Worm (Caenorhabditis elegans): Measurements from ENCODE around the gene str-61.
A peak's percentile ranks its signal among the peaks of the same experiment; 100 is the strongest.

The str-61 gene

ce11 chrV:16628991-16629390, 42.1 kb downstream of the str-61 start, which contains the start of gene W06G6.2:
Gene W06G6.2, plus strand, starts transcription at chrV:16629291.
- TF ChIP-seq nhr-20 (tag; optimal IDR thresholded peaks at IDR 0.05) (no peak), nhr-71 (tag; optimal IDR thresholded peaks at IDR 0.05) (no peak), ztf-4 (tag; optimal IDR thresholded peaks at IDR 0.05) (no peak), zag-1 (tag; optimal IDR thresholded peaks at IDR 0.05) (no peak), unc-130 (tag; optimal IDR thresholded peaks at IDR 0.05) (no peak), lir-3 (tag; optimal IDR thresholded peaks at IDR 0.05; ENCODE audit: poor library complexity) (no peak), hpl-2 (GFP tag; optimal IDR thresholded peaks at IDR 0.05) (no peak)

- TF ChIP-seq tlp-1 (tag; optimal IDR thresholded peaks at IDR 0.05) (peak; percentile 3), irx-1 (tag; optimal IDR thresholded peaks at IDR 0.05) (no peak), elt-2 (tag; optimal IDR thresholded peaks at IDR 0.05) (peak; percentile 77)
Measured at ce11 chrV:16627962-16628361, 43.1 kb downstream of the str-61 start, which contains the start of gene oac-53. Gene oac-53, minus strand, starts transcription at chrV:16627970.

- no peak for TF ChIP-seq ceh-8 (GFP tag; optimal IDR thresholded peaks at IDR 0.05)
- TF ChIP-seq nhr-237 (tag; optimal IDR thresholded peaks at IDR 0.05) = no peak
- no peak for TF ChIP-seq nhr-47 (tag; optimal IDR thresholded peaks at IDR 0.05)
- no peak for TF ChIP-seq unc-86 (tag; optimal IDR thresholded peaks at IDR 0.05)
- TF ChIP-seq C16A3.4 (tag; optimal IDR thresholded peaks at IDR 0.05) = no peak
- no peak for TF ChIP-seq C34B4.2 (tag; optimal IDR thresholded peaks at IDR 0.05)
- no peak for TF ChIP-seq swsn-7 (tag; optimal IDR thresholded peaks at IDR 0.05)
- no peak for TF ChIP-seq snpc-4 (tag; optimal IDR thresholded peaks at IDR 0.05)
- no peak for TF ChIP-seq sptf-1 (tag; optimal IDR thresholded peaks at IDR 0.05)
- no peak for TF ChIP-seq hlh-17 (GFP tag; optimal IDR thresholded peaks at IDR 0.05; ENCODE audit: borderline replicate concordance)
- no peak for TF ChIP-seq nhr-19 (GFP tag; conservative IDR thresholded peaks at IDR 0.05)
- no peak for TF ChIP-seq sox-4 (tag; optimal IDR thresholded peaks at IDR 0.05)
- TF ChIP-seq pag-3 (tag; optimal IDR thresholded peaks at IDR 0.05; ENCODE audit: borderline replicate concordance, insufficient read depth) = no peak
- TF ChIP-seq lir-3 (tag; optimal IDR thresholded peaks at IDR 0.05; ENCODE audit: poor library complexity) = no peak
- no peak for TF ChIP-seq ztf-11 (tag; optimal IDR thresholded peaks at IDR 0.05)
- TF ChIP-seq nhr-90 (tag; optimal IDR thresholded peaks at IDR 0.05; ENCODE audit: poor library complexity) = no peak
- no peak for TF ChIP-seq pqm-1 (tag; optimal IDR thresholded peaks at IDR 0.05)
- TF ChIP-seq egl-13 (tag; optimal IDR thresholded peaks at IDR 0.05) = no peak
Measured at ce11 chrV:16622754-16623261, 48.3 kb downstream of the str-61 start, which contains the start of gene Y70C5A.2. Gene Y70C5A.2, minus strand, starts transcription at chrV:16623211.

ce11 chrV:16621894-16622293, 49.2 kb downstream of the str-61 start:
- TF ChIP-seq grh-1 (GFP tag; IDR thresholded peaks at IDR 0.05) (0 out of 2 replicates have a peak, but pooled peaks have one; percentile 12), hlh-17 (GFP tag; optimal IDR thresholded peaks at IDR 0.05; ENCODE audit: borderline replicate concordance) (no peak), swsn-7 (tag; optimal IDR thresholded peaks at IDR 0.05) (no peak), jun-1 (tag; optimal IDR thresholded peaks at IDR 0.05) (no peak), fkh-8 (tag; optimal IDR thresholded peaks at IDR 0.05) (peak; percentile 11), sup-37 (GFP tag; optimal IDR thresholded peaks at IDR 0.05) (no peak)

DNA sequence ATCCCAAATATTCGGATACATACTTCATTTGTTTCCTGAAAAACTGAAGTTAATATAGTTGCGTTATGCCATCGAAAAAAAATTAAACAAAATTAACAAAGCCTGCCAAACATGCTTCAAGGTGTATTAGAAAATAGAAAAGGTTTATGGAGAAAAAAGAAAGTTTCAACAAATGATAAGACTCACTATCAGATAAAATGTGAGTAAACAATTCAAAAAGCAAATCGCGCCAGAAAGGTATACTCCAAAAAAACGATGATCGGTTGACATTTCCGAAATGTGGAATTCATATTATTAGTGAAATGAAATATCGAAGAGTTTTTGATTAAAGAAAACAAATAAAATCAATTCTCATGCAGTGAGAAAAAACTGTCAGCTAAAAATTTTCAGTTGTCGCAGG, 50.2 kb downstream of the str-61 start, which contains the start of gene Y70C5A.3:
TSS of gene Y70C5A.3 (minus strand) at position 50 of the 400 bp plus-strand sequence.
- TF ChIP-seq lin-14 (GFP tag; optimal IDR thresholded peaks at IDR 0.05) = no peak
- TF ChIP-seq pqm-1 (tag; optimal IDR thresholded peaks at IDR 0.05) = no peak
- no peak for TF ChIP-seq alr-1 (tag; optimal IDR thresholded peaks at IDR 0.05; ENCODE audit: borderline replicate concordance)
- TF ChIP-seq elt-2 (tag; optimal IDR thresholded peaks at IDR 0.05) = peak; percentile 1
- no peak for TF ChIP-seq hlh-4 (tag; optimal IDR thresholded peaks at IDR 0.05)
- no peak for TF ChIP-seq Y116A8C.19 (tag; optimal IDR thresholded peaks at IDR 0.05; ENCODE audit: borderline replicate concordance)

Measured in whole organism, L1 larva.